Fruit fly (Drosophila melanogaster): Measurements from ENCODE around the gene CG44158.

- no peak for TF ChIP-seq Sin3A (optimal IDR thresholded peaks at IDR 0.05)
- no peak for TF ChIP-seq insv (optimal IDR thresholded peaks at IDR 0.05)
- no peak for TF ChIP-seq psq (optimal IDR thresholded peaks at IDR 0.05)
- no peak for TF ChIP-seq h (optimal IDR thresholded peaks at IDR 0.05)
- no peak for TF ChIP-seq Myc (optimal IDR thresholded peaks at IDR 0.05)
These were observed 18.2 kb downstream of the CG44158 start for dm6 chr3R:18226809-18227157.
